Worm (Caenorhabditis elegans): ENCODE results near the gene sqrd-1.

ce11 chrIV:14227138-14227537, 7.5 kb downstream of the sqrd-1 start:
- TF ChIP-seq ceh-82 (tag; optimal IDR thresholded peaks at IDR 0.05) (no peak), tlp-1 (tag; optimal IDR thresholded peaks at IDR 0.05) (no peak), pqm-1 (tag; optimal IDR thresholded peaks at IDR 0.05) (no peak), jun-1 (tag; optimal IDR thresholded peaks at IDR 0.05) (no peak), aha-1 (tag; optimal IDR thresholded peaks at IDR 0.05) (no peak), sox-4 (tag; optimal IDR thresholded peaks at IDR 0.05) (no peak), fos-1 (tag; optimal IDR thresholded peaks at IDR 0.05) (no peak), ztf-4 (tag; optimal IDR thresholded peaks at IDR 0.05) (no peak)
